Worm (Caenorhabditis elegans) whole organism, late embryonic: ENCODE measurements around the gene F16G10.3.

Experiments used
- T23F11.4 ChIP-seq: fragments of 200-800 bp; sonication (Bioruptor generic); optimal IDR thresholded peaks from 2 replicates; lab custom pipeline; 2018; ENCODE audit warnings: mild to moderate bottlenecking, missing genetic modification characterization, missing compliant biosample characterization
- ama-1 ChIP-seq: fragments of 150-350 bp; optimal IDR thresholded peaks from 2 replicates; lab custom pipeline; 2014
- ceh-22 ChIP-seq: sonication (generic microtip); optimal IDR thresholded peaks from 2 replicates; lab custom pipeline; 2017; ENCODE audit warnings: missing biosample characterization, missing genetic modification characterization
- elt-2 ChIP-seq: sonication (generic microtip); optimal IDR thresholded peaks from 2 replicates; lab custom pipeline; 2016; ENCODE audit warnings: missing genetic modification reagents, missing genetic modification characterization, missing compliant biosample characterization
- hlh-15 ChIP-seq: sonication (generic microtip); optimal IDR thresholded peaks from 2 replicates; lab custom pipeline; 2016; ENCODE audit warnings: missing genetic modification characterization, missing compliant biosample characterization
- hlh-30 ChIP-seq: sonication (generic microtip); optimal IDR thresholded peaks from 2 replicates; lab custom pipeline; 2017; ENCODE audit warnings: antibody characterized with exemption, missing genetic modification characterization, missing compliant biosample characterization; ENCODE audit not compliant: insufficient read depth
- lin-11 ChIP-seq: fragments of 200-800 bp; sonication (Bioruptor generic); optimal IDR thresholded peaks from 2 replicates; lab custom pipeline; 2018; ENCODE audit warnings: mild to moderate bottlenecking, missing genetic modification characterization, missing compliant biosample characterization
- mec-3 ChIP-seq: sonication (generic microtip); optimal IDR thresholded peaks from 2 replicates; lab custom pipeline; 2016; ENCODE audit warnings: borderline replicate concordance, missing genetic modification characterization, missing compliant biosample characterization
- nhr-11 ChIP-seq: fragments of 150-350 bp; optimal IDR thresholded peaks from 2 replicates; lab custom pipeline; 2014; ENCODE audit warnings: missing biosample characterization, missing genetic modification characterization
- sox-4 ChIP-seq: sonication (generic microtip); optimal IDR thresholded peaks from 2 replicates; lab custom pipeline; 2017; ENCODE audit warnings: mild to moderate bottlenecking, missing genetic modification characterization, inconsistent platforms, missing compliant biosample characterization
- tbx-2 ChIP-seq: sonication (generic microtip); optimal IDR thresholded peaks from 2 replicates; lab custom pipeline; 2016; ENCODE audit warnings: missing genetic modification characterization, missing compliant biosample characterization

- no peak for TF ChIP-seq tbx-2 (tag; lab: Kevin White, UChicago)
- TF ChIP-seq T23F11.4 (GFP tag; lab: Kevin White, UChicago): no peak
- TF ChIP-seq ama-1: no peak
- no peak for TF ChIP-seq ceh-22 (tag; lab: Kevin White, UChicago)
- no peak for TF ChIP-seq sox-4 (tag; lab: Kevin White, UChicago)
- no peak for TF ChIP-seq mec-3 (tag; lab: Kevin White, UChicago)
- no peak for TF ChIP-seq hlh-30
- no peak for TF ChIP-seq lin-11 (tag; lab: Kevin White, UChicago)
- no peak for TF ChIP-seq hlh-15 (tag; lab: Kevin White, UChicago)
- no peak for TF ChIP-seq elt-2 (tag; lab: Kevin White, UChicago)
- no peak for TF ChIP-seq nhr-11 (tag; lab: Kevin White, UChicago)
These were observed 36.0 kb upstream of the F16G10.3 start for ce11 chrII:2336177-2336576.
